Worm (Caenorhabditis elegans) whole organism, mixed stage, embryonic: ENCODE measurements around the gene col-172.

Experiments
- M03D4.4 ChIP-seq: sonication (generic microtip); optimal IDR thresholded peaks from 2 replicates; lab custom pipeline; 2017; ENCODE audit warnings: mild to moderate bottlenecking, missing genetic modification characterization, missing compliant biosample characterization
- blmp-1 ChIP-seq: fragments of 150-350 bp; optimal IDR thresholded peaks from 2 replicates; lab custom pipeline; 2014; ENCODE audit warnings: missing biosample characterization, missing genetic modification characterization
- ceh-39 ChIP-seq: fragments of 150-350 bp; optimal IDR thresholded peaks from 2 replicates; lab custom pipeline; 2014; ENCODE audit warnings: missing biosample characterization, missing genetic modification characterization
- ceh-43 ChIP-seq: fragments of 200-800 bp; sonication (Bioruptor generic); optimal IDR thresholded peaks from 2 replicates; lab custom pipeline; 2018; ENCODE audit warnings: mild to moderate bottlenecking, missing genetic modification characterization, moderate library complexity, missing compliant biosample characterization
- ceh-83 ChIP-seq: fragments of 200-800 bp; sonication (Bioruptor generic); optimal IDR thresholded peaks from 2 replicates; lab custom pipeline; 2018; ENCODE audit warnings: mild to moderate bottlenecking, missing genetic modification characterization, missing compliant biosample characterization
- ces-1 ChIP-seq: fragments of 150-350 bp; optimal IDR thresholded peaks from 2 replicates; lab custom pipeline; 2014; ENCODE audit warnings: missing biosample characterization, missing genetic modification reagents, missing genetic modification characterization
- cnd-1 ChIP-seq: fragments of 200-800 bp; sonication (Bioruptor generic); optimal IDR thresholded peaks from 2 replicates; lab custom pipeline; 2018; ENCODE audit warnings: mild to moderate bottlenecking, missing genetic modification characterization, missing compliant biosample characterization
- elt-1 ChIP-seq: sonication (generic microtip); optimal IDR thresholded peaks from 2 replicates; lab custom pipeline; 2017; ENCODE audit warnings: missing genetic modification characterization, mild to moderate bottlenecking, missing compliant biosample characterization, antibody characterized with exemption, moderate library complexity, borderline replicate concordance; ENCODE audit not compliant: insufficient read depth
- elt-3 ChIP-seq: fragments of 150-350 bp; optimal IDR thresholded peaks from 2 replicates; lab custom pipeline; 2014; ENCODE audit warnings: missing biosample characterization, missing genetic modification characterization
- flh-1 ChIP-seq: fragments of 200-800 bp; sonication (Bioruptor generic); optimal IDR thresholded peaks from 2 replicates; lab custom pipeline; 2018; ENCODE audit warnings: mild to moderate bottlenecking, missing genetic modification characterization, moderate library complexity, missing compliant biosample characterization
- ham-2 ChIP-seq: fragments of 200-800 bp; sonication (Bioruptor generic); optimal IDR thresholded peaks from 2 replicates; lab custom pipeline; 2018; ENCODE audit warnings: mild to moderate bottlenecking, missing genetic modification characterization, missing compliant biosample characterization
- hlh-1 ChIP-seq: fragments of 150-350 bp; optimal IDR thresholded peaks from 2 replicates; lab custom pipeline; 2014; ENCODE audit warnings: missing biosample characterization, missing genetic modification reagents, missing genetic modification characterization
- lin-13 ChIP-seq: fragments of 150-350 bp; optimal IDR thresholded peaks from 2 replicates; lab custom pipeline; 2014; ENCODE audit warnings: missing biosample characterization, missing genetic modification characterization
- lsy-2 ChIP-seq: fragments of 150-350 bp; optimal IDR thresholded peaks from 2 replicates; lab custom pipeline; 2014; ENCODE audit warnings: missing biosample characterization, missing genetic modification characterization
- mep-1 ChIP-seq: fragments of 150-350 bp; optimal IDR thresholded peaks from 2 replicates; lab custom pipeline; 2017; ENCODE audit warnings: missing biosample characterization, missing genetic modification reagents, missing genetic modification characterization, inconsistent platforms
- mls-2 ChIP-seq: sonication (generic microtip); optimal IDR thresholded peaks from 2 replicates; lab custom pipeline; 2016; ENCODE audit warnings: mild to moderate bottlenecking, missing genetic modification characterization, moderate library complexity, missing compliant biosample characterization
- nhr-12 ChIP-seq: fragments of 150-350 bp; optimal IDR thresholded peaks from 2 replicates; lab custom pipeline; 2014; ENCODE audit warnings: missing biosample characterization, missing genetic modification characterization
- nhr-237 ChIP-seq: fragments of 150-350 bp; optimal IDR thresholded peaks from 2 replicates; lab custom pipeline; 2014; ENCODE audit warnings: missing biosample characterization, missing genetic modification characterization
- nhr-28 ChIP-seq: fragments of 150-350 bp; optimal IDR thresholded peaks from 2 replicates; lab custom pipeline; 2014; ENCODE audit warnings: missing biosample characterization, missing genetic modification characterization
- nhr-76 ChIP-seq: sonication (generic microtip); optimal IDR thresholded peaks from 2 replicates; lab custom pipeline; 2017; ENCODE audit warnings: missing biosample characterization, missing genetic modification characterization
- pha-4 ChIP-seq: fragments of 150-350 bp; optimal IDR thresholded peaks from 2 replicates; lab custom pipeline; 2018; ENCODE audit warnings: missing biosample characterization, missing genetic modification reagents, missing genetic modification characterization
- sem-2 ChIP-seq: fragments of 200-800 bp; sonication (Bioruptor generic); optimal IDR thresholded peaks from 2 replicates; lab custom pipeline; 2018; ENCODE audit warnings: mild to moderate bottlenecking, missing genetic modification characterization, missing compliant biosample characterization
- snpc-4 ChIP-seq: fragments of 150-350 bp; optimal IDR thresholded peaks from 2 replicates; lab custom pipeline; 2014; ENCODE audit warnings: missing biosample characterization, missing genetic modification characterization
- sptf-1 ChIP-seq: sonication (generic microtip); optimal IDR thresholded peaks from 2 replicates; lab custom pipeline; 2017; ENCODE audit warnings: mild to moderate bottlenecking, missing genetic modification characterization, moderate library complexity, missing compliant biosample characterization
- tbx-8 ChIP-seq: fragments of 200-800 bp; sonication (Bioruptor generic); optimal IDR thresholded peaks from 2 replicates; lab custom pipeline; 2018; ENCODE audit warnings: mild to moderate bottlenecking, missing genetic modification characterization, moderate library complexity, missing compliant biosample characterization
- unc-120 ChIP-seq: sonication (generic microtip); optimal IDR thresholded peaks from 2 replicates; lab custom pipeline; 2017; ENCODE audit warnings: missing genetic modification characterization, missing compliant biosample characterization; ENCODE audit not compliant: poor library complexity, severe bottlenecking
- unc-39 ChIP-seq: fragments of 150-350 bp; optimal IDR thresholded peaks from 2 replicates; lab custom pipeline; 2014; ENCODE audit warnings: missing biosample characterization, missing genetic modification characterization
- unc-62 ChIP-seq: fragments of 150-350 bp; optimal IDR thresholded peaks from 2 replicates; lab custom pipeline; 2014; ENCODE audit warnings: missing biosample characterization, missing genetic modification reagents, missing genetic modification characterization
- zip-8 ChIP-seq: fragments of 150-350 bp; optimal IDR thresholded peaks from 2 replicates; lab custom pipeline; 2014; ENCODE audit warnings: missing biosample characterization, missing genetic modification characterization

The col-172 gene

ce11 chrX:6669366-6669765, 3.3 kb upstream of the col-172 start:
- TF ChIP-seq ceh-39: no peak
- TF ChIP-seq lin-13 (tag; lab: Kevin White, UChicago): no peak
- no peak for TF ChIP-seq nhr-237 (tag; lab: Kevin White, UChicago)
- TF ChIP-seq nhr-12 (tag; lab: Kevin White, UChicago): no peak
- no peak for TF ChIP-seq blmp-1 (tag; lab: Kevin White, UChicago)
- TF ChIP-seq ceh-83 (GFP tag; lab: Kevin White, UChicago): no peak
- TF ChIP-seq cnd-1: no peak
- TF ChIP-seq sptf-1 (tag; lab: Kevin White, UChicago): no peak
- no peak for TF ChIP-seq zip-8 (tag; lab: Kevin White, UChicago)
- TF ChIP-seq elt-3 (tag; lab: Kevin White, UChicago): no peak
- TF ChIP-seq hlh-1 (tag; lab: Kevin White, UChicago): no peak
- no peak for TF ChIP-seq tbx-8
- no peak for TF ChIP-seq ces-1 (GFP tag; lab: Kevin White, UChicago)
- TF ChIP-seq nhr-28 (tag; lab: Kevin White, UChicago): no peak
- no peak for TF ChIP-seq flh-1 (GFP tag; lab: Kevin White, UChicago)
- no peak for TF ChIP-seq unc-120 (tag; lab: Kevin White, UChicago)
- no peak for TF ChIP-seq snpc-4 (tag; lab: Kevin White, UChicago)

ce11 chrX:6671717-6672116, 902 bp upstream of the col-172 start:
- TF ChIP-seq ceh-43 (GFP tag; lab: Kevin White, UChicago) (no peak), elt-3 (tag; lab: Kevin White, UChicago) (no peak), M03D4.4 (no peak), mls-2 (no peak), elt-1 (no peak), nhr-12 (tag; lab: Kevin White, UChicago) (no peak), tbx-8 (no peak), unc-62 (GFP tag; lab: Kevin White, UChicago) (no peak), sem-2 (GFP tag; lab: Kevin White, UChicago) (no peak), lin-13 (tag; lab: Kevin White, UChicago) (no peak), ham-2 (GFP tag; lab: Kevin White, UChicago) (no peak), unc-39 (tag; lab: Kevin White, UChicago) (no peak), nhr-237 (tag; lab: Kevin White, UChicago) (no peak), hlh-1 (tag; lab: Kevin White, UChicago) (no peak)

ce11 chrX:6674333-6674919, 1.8 kb downstream of the col-172 start, which contains the start of gene F38B6.4:
Gene F38B6.4 (plus strand): TSS chrX:6674869.
- TF ChIP-seq nhr-76 (tag; lab: Kevin White, UChicago) (no peak), elt-1 (no peak), snpc-4 (tag; lab: Kevin White, UChicago) (no peak), zip-8 (tag; lab: Kevin White, UChicago) (no peak), nhr-237 (tag; lab: Kevin White, UChicago) (no peak), flh-1 (GFP tag; lab: Kevin White, UChicago) (no peak), sptf-1 (tag; lab: Kevin White, UChicago) (no peak), mep-1 (tag; lab: Kevin White, UChicago) (no peak)

ce11 chrX:6682683-6683082, 10.1 kb downstream of the col-172 start, which contains the start of gene F38B6.8:
Gene F38B6.8 (minus strand): TSS chrX:6682783.
- TF ChIP-seq hlh-1 (tag; lab: Kevin White, UChicago) (no peak), ces-1 (GFP tag; lab: Kevin White, UChicago) (no peak), pha-4 (tag; lab: Kevin White, UChicago) (no peak), sptf-1 (tag; lab: Kevin White, UChicago) (no peak), mep-1 (tag; lab: Kevin White, UChicago) (no peak)
- TF ChIP-seq, all 35 proteins: peak for 0

- TF ChIP-seq unc-62 (GFP tag; lab: Kevin White, UChicago): peak; percentile 6
- TF ChIP-seq tbx-8: no peak
- TF ChIP-seq, all 35 proteins: peak for 1
Measured at ce11 chrX:6687345-6687744, 14.7 kb downstream of the col-172 start.

ce11 chrX:6687756-6688155, 15.1 kb downstream of the col-172 start:
- TF ChIP-seq lsy-2 (no peak), zip-8 (tag; lab: Kevin White, UChicago) (no peak), unc-120 (tag; lab: Kevin White, UChicago) (no peak), blmp-1 (tag; lab: Kevin White, UChicago) (no peak), ces-1 (GFP tag; lab: Kevin White, UChicago) (peak; percentile 37)
